Fruit fly (Drosophila melanogaster): ENCODE results near the gene Dh31.

The Dh31 gene

dm6 chr2L:8519390-8519789 is 12.7 kb upstream of the Dh31 start, which contains the start of gene Sgp:
Gene Sgp, plus strand, starts transcription at chr2L:8519690.
- TF ChIP-seq CG17806 (tag; optimal IDR thresholded peaks at IDR 0.05): no peak
- no peak for TF ChIP-seq fd96Ca (GFP tag; IDR thresholded peaks at IDR 0.05)
- TF ChIP-seq CG14655 (GFP tag; optimal IDR thresholded peaks at IDR 0.05): no peak
- TF ChIP-seq rn (GFP tag; IDR thresholded peaks at IDR 0.05): no peak
- no peak for TF ChIP-seq CG8301 (tag; optimal IDR thresholded peaks at IDR 0.05)
- no peak for TF ChIP-seq CG15710 (tag; optimal IDR thresholded peaks at IDR 0.05)

- peak; percentile 9 for TF ChIP-seq CG17806 (tag; optimal IDR thresholded peaks at IDR 0.05)
- no peak for TF ChIP-seq CG10348 (GFP tag; IDR thresholded peaks at IDR 0.05)
- peak; percentile 12 for TF ChIP-seq CG15710 (tag; optimal IDR thresholded peaks at IDR 0.05)
These were observed 10.6 kb upstream of the Dh31 start, which contains the start of the genes mRpL51 and Uba4 for dm6 chr2L:8517256-8517694. Gene mRpL51, minus strand, starts transcription at chr2L:8517380. Gene Uba4, plus strand, starts transcription at chr2L:8517411.

- TF ChIP-seq Pif1B (GFP tag; optimal IDR thresholded peaks at IDR 0.05) (no peak), CG10348 (GFP tag; IDR thresholded peaks at IDR 0.05) (no peak), CG12605 (GFP tag; IDR thresholded peaks at IDR 0.05) (no peak), CG17806 (tag; optimal IDR thresholded peaks at IDR 0.05) (peak; percentile 61), CG9948 (tag; optimal IDR thresholded peaks at IDR 0.05) (no peak), CG4496 (GFP tag; IDR thresholded peaks at IDR 0.05) (no peak), Pif1A (GFP tag; optimal IDR thresholded peaks at IDR 0.05) (no peak), rn (GFP tag; IDR thresholded peaks at IDR 0.05) (peak; percentile 37; the same call in 1 of the 2 replicates), CG34367 (tag; optimal IDR thresholded peaks at IDR 0.05) (no peak), D1 (tag; optimal IDR thresholded peaks at IDR 0.05) (no peak), CG32121 (GFP tag; IDR thresholded peaks at IDR 0.05) (peak; percentile 70; the same call in 1 of the 2 replicates), gl (tag; optimal IDR thresholded peaks at IDR 0.05) (no peak), EcR (GFP tag; optimal IDR thresholded peaks at IDR 0.05) (no peak), Ets98B (GFP tag; IDR thresholded peaks at IDR 0.05) (peak; percentile 74), CG14655 (GFP tag; optimal IDR thresholded peaks at IDR 0.05) (no peak), CG8159 (tag; optimal IDR thresholded peaks at IDR 0.05) (peak; percentile 72), fd96Ca (GFP tag; IDR thresholded peaks at IDR 0.05) (peak; percentile 79; the same call in 2 of the 3 replicates), Snoo (tag; optimal IDR thresholded peaks at IDR 0.05) (peak; percentile 73)
These were observed 8.1 kb upstream of the Dh31 start, which contains the start of the genes CG13097 and PIG-U for dm6 chr2L:8514748-8515147. Gene CG13097, minus strand, starts transcription at chr2L:8514868. Gene PIG-U, plus strand, starts transcription at chr2L:8515096.

dm6 chr2L:8511723-8512122 is 5.1 kb upstream of the Dh31 start, which contains the start of gene CG13096:
Gene CG13096, minus strand, starts transcription at chr2L:8511866.
- no peak for TF ChIP-seq rn (GFP tag; IDR thresholded peaks at IDR 0.05)
- TF ChIP-seq CG13204 (GFP tag; optimal IDR thresholded peaks at IDR 0.05): no peak
- TF ChIP-seq CG34367 (tag; optimal IDR thresholded peaks at IDR 0.05): no peak
- no peak for TF ChIP-seq CG9948 (tag; optimal IDR thresholded peaks at IDR 0.05)
- no peak for TF ChIP-seq D1 (tag; optimal IDR thresholded peaks at IDR 0.05)
- no peak for TF ChIP-seq CG32121 (GFP tag; IDR thresholded peaks at IDR 0.05)
- TF ChIP-seq CG10348 (GFP tag; IDR thresholded peaks at IDR 0.05): no peak
- no peak for TF ChIP-seq gl (tag; optimal IDR thresholded peaks at IDR 0.05)
- TF ChIP-seq CG8159 (tag; optimal IDR thresholded peaks at IDR 0.05): no peak

dm6 chr2L:8496269-8496668 is 10.4 kb downstream of the Dh31 start, which contains the start of gene Bace:
Gene Bace, minus strand, starts transcription at chr2L:8496307.
- TF ChIP-seq CG17806 (tag; optimal IDR thresholded peaks at IDR 0.05) (no peak), Snoo (tag; optimal IDR thresholded peaks at IDR 0.05) (no peak), CG4496 (GFP tag; IDR thresholded peaks at IDR 0.05) (no peak), CG34367 (tag; optimal IDR thresholded peaks at IDR 0.05) (no peak), CG14655 (GFP tag; optimal IDR thresholded peaks at IDR 0.05) (no peak), rn (GFP tag; IDR thresholded peaks at IDR 0.05) (no peak), CG15710 (tag; optimal IDR thresholded peaks at IDR 0.05) (no peak), CG8301 (tag; optimal IDR thresholded peaks at IDR 0.05) (no peak), Ets98B (GFP tag; IDR thresholded peaks at IDR 0.05) (no peak), gl (tag; optimal IDR thresholded peaks at IDR 0.05) (no peak), CG10348 (GFP tag; IDR thresholded peaks at IDR 0.05) (no peak), D1 (tag; optimal IDR thresholded peaks at IDR 0.05) (no peak), CG13204 (GFP tag; optimal IDR thresholded peaks at IDR 0.05) (no peak), Pif1A (GFP tag; optimal IDR thresholded peaks at IDR 0.05) (no peak), EcR (GFP tag; optimal IDR thresholded peaks at IDR 0.05) (no peak), Pif1B (GFP tag; optimal IDR thresholded peaks at IDR 0.05) (no peak), CG12605 (GFP tag; IDR thresholded peaks at IDR 0.05) (no peak)

dm6 chr2L:8490439-8490838 is 16.2 kb downstream of the Dh31 start, which contains the start of gene CG43400:
Gene CG43400, plus strand, starts transcription at chr2L:8490739.
- TF ChIP-seq CG17806 (tag; optimal IDR thresholded peaks at IDR 0.05) (no peak), D1 (tag; optimal IDR thresholded peaks at IDR 0.05) (no peak), CG32121 (GFP tag; IDR thresholded peaks at IDR 0.05) (no peak), CG34367 (tag; optimal IDR thresholded peaks at IDR 0.05) (no peak), EcR (GFP tag; optimal IDR thresholded peaks at IDR 0.05) (no peak), CG4496 (GFP tag; IDR thresholded peaks at IDR 0.05) (no peak), Pif1A (GFP tag; optimal IDR thresholded peaks at IDR 0.05) (no peak), CG14655 (GFP tag; optimal IDR thresholded peaks at IDR 0.05) (no peak), CG12605 (GFP tag; IDR thresholded peaks at IDR 0.05) (no peak), gl (tag; optimal IDR thresholded peaks at IDR 0.05) (no peak), rn (GFP tag; IDR thresholded peaks at IDR 0.05) (no peak), CG8301 (tag; optimal IDR thresholded peaks at IDR 0.05) (no peak), Snoo (tag; optimal IDR thresholded peaks at IDR 0.05) (no peak), CG13204 (GFP tag; optimal IDR thresholded peaks at IDR 0.05) (no peak), fd96Ca (GFP tag; IDR thresholded peaks at IDR 0.05) (no peak), CG8159 (tag; optimal IDR thresholded peaks at IDR 0.05) (no peak), CG9948 (tag; optimal IDR thresholded peaks at IDR 0.05) (no peak)

Data from whole organism, pupa.